Fruit fly (Drosophila melanogaster) whole organism, prepupa: Measurements from ENCODE around the gene CAH2.

Experiments used
- Blimp-1 ChIP-seq: fragments of 200-800 bp; sonication (Bioruptor generic); optimal IDR thresholded peaks from 3 replicates; lab custom pipeline; 2017; ENCODE audit warnings: missing biosample characterization, missing genetic modification characterization, mild to moderate bottlenecking, moderate library complexity, missing genetic modification reagents
- CG10631 ChIP-seq: fragments of 200-800 bp; sonication (Bioruptor generic); optimal IDR thresholded peaks from 2 replicates; lab custom pipeline; 2016; ENCODE audit warnings: missing biosample characterization, missing genetic modification characterization
- CG11294 ChIP-seq: fragments of 200-800 bp; sonication (Bioruptor generic); IDR thresholded peaks from 2 replicates; pipeline ENCODE4 v1.3.6; 2022; ENCODE audit warnings: missing biosample characterization, missing genetic modification characterization
- CG11902 ChIP-seq: fragments of 200-800 bp; sonication (Bioruptor generic); optimal IDR thresholded peaks from 3 replicates; lab custom pipeline; 2016; ENCODE audit warnings: missing biosample characterization, missing genetic modification characterization
- CG15336 ChIP-seq: fragments of 200-800 bp; sonication (Bioruptor generic); IDR thresholded peaks from 2 replicates; pipeline ENCODE4 v1.3.6; 2022; ENCODE audit warnings: missing biosample characterization, missing genetic modification characterization
- CG1621 ChIP-seq: fragments of 200-800 bp; sonication (Bioruptor generic); optimal IDR thresholded peaks from 3 replicates; lab custom pipeline; 2018; ENCODE audit warnings: missing biosample characterization, mild to moderate bottlenecking, missing genetic modification characterization
- CG31627 ChIP-seq: fragments of 200-800 bp; sonication (Bioruptor generic); optimal IDR thresholded peaks from 3 replicates; lab custom pipeline; 2016; ENCODE audit warnings: missing biosample characterization, missing genetic modification characterization
- CG32006 ChIP-seq: fragments of 200-800 bp; sonication (Bioruptor generic); optimal IDR thresholded peaks from 3 replicates; lab custom pipeline; 2017; ENCODE audit warnings: missing biosample characterization, mild to moderate bottlenecking, missing genetic modification characterization
- CG34406 ChIP-seq: fragments of 200-800 bp; sonication (Bioruptor generic); optimal IDR thresholded peaks from 3 replicates; lab custom pipeline; 2016; ENCODE audit warnings: missing biosample characterization, missing genetic modification characterization
- CG3919 ChIP-seq: fragments of 200-800 bp; sonication (Bioruptor generic); optimal IDR thresholded peaks from 3 replicates; lab custom pipeline; 2016; ENCODE audit warnings: missing biosample characterization, missing genetic modification characterization
- CG6163 ChIP-seq: fragments of 200-800 bp; sonication (Bioruptor generic); IDR thresholded peaks from 3 replicates; pipeline ENCODE4 v1.3.6; 2022; ENCODE audit warnings: missing biosample characterization, missing genetic modification characterization
- CG6792 ChIP-seq: fragments of 200-800 bp; sonication (Bioruptor generic); optimal IDR thresholded peaks from 3 replicates; lab custom pipeline; 2016; ENCODE audit warnings: missing biosample characterization, missing genetic modification characterization
- CG6808 ChIP-seq: fragments of 200-800 bp; sonication (Bioruptor generic); optimal IDR thresholded peaks from 3 replicates; lab custom pipeline; 2017; ENCODE audit warnings: missing biosample characterization, missing genetic modification characterization, mild to moderate bottlenecking, moderate library complexity, missing genetic modification reagents
- CG6854 ChIP-seq: fragments of 200-800 bp; sonication (Bioruptor generic); optimal IDR thresholded peaks from 2 replicates; lab custom pipeline; 2017; ENCODE audit warnings: missing biosample characterization, mild to moderate bottlenecking, missing genetic modification characterization
- CG8119 ChIP-seq: fragments of 200-800 bp; sonication (Bioruptor generic); IDR thresholded peaks from 3 replicates; pipeline ENCODE4 v1.3.6; 2022; ENCODE audit warnings: missing biosample characterization, missing genetic modification characterization
- CG8319 ChIP-seq: fragments of 200-800 bp; sonication (Bioruptor generic); optimal IDR thresholded peaks from 3 replicates; lab custom pipeline; 2016; ENCODE audit warnings: missing biosample characterization, missing genetic modification characterization
- Eip75B ChIP-seq: fragments of 200-800 bp; sonication (Bioruptor generic); optimal IDR thresholded peaks from 3 replicates; lab custom pipeline; 2016; ENCODE audit warnings: missing biosample characterization, missing genetic modification characterization
- Gug ChIP-seq: fragments of 200-800 bp; sonication (Bioruptor generic); IDR thresholded peaks from 2 replicates; pipeline ENCODE4 v1.3.6; 2022; ENCODE audit warnings: missing biosample characterization, missing genetic modification characterization
- Hr4 ChIP-seq: fragments of 200-800 bp; sonication (Bioruptor generic); optimal IDR thresholded peaks from 3 replicates; lab custom pipeline; 2016; ENCODE audit warnings: missing biosample characterization, missing genetic modification characterization
- Met ChIP-seq: fragments of 200-800 bp; sonication (Bioruptor generic); optimal IDR thresholded peaks from 3 replicates; lab custom pipeline; 2016; ENCODE audit warnings: missing biosample characterization, missing genetic modification characterization
- Sox102F ChIP-seq: fragments of 200-800 bp; sonication (Bioruptor generic); optimal IDR thresholded peaks from 2 replicates; lab custom pipeline; 2016; ENCODE audit warnings: missing biosample characterization, mild to moderate bottlenecking, missing genetic modification characterization
- Sox15 ChIP-seq: fragments of 200-800 bp; sonication (Bioruptor generic); optimal IDR thresholded peaks from 3 replicates; lab custom pipeline; 2016; ENCODE audit warnings: missing biosample characterization, missing genetic modification characterization
- eg ChIP-seq: fragments of 200-800 bp; sonication (Bioruptor generic); IDR thresholded peaks from 3 replicates; pipeline ENCODE4 v1.3.6; 2022; ENCODE audit warnings: missing biosample characterization, missing genetic modification characterization
- esn ChIP-seq: fragments of 200-800 bp; sonication (Bioruptor generic); optimal IDR thresholded peaks from 2 replicates; lab custom pipeline; 2016; ENCODE audit warnings: missing biosample characterization, mild to moderate bottlenecking, missing genetic modification characterization, moderate library complexity
- fd85E ChIP-seq: fragments of 200-800 bp; sonication (Bioruptor generic); optimal IDR thresholded peaks from 3 replicates; lab custom pipeline; 2016; ENCODE audit warnings: missing biosample characterization, missing genetic modification characterization
- lz ChIP-seq: fragments of 200-800 bp; sonication (Bioruptor generic); optimal IDR thresholded peaks from 3 replicates; lab custom pipeline; 2016; ENCODE audit warnings: missing biosample characterization, missing genetic modification characterization
- salr ChIP-seq, 2 experiments: fragments of 200-800 bp; sonication (Bioruptor generic); optimal IDR thresholded peaks; 3 replicates each; lab custom pipeline; 2016 to 2018; ENCODE audit warnings: missing biosample characterization in 2 of 2, missing genetic modification characterization in 2 of 2, mild to moderate bottlenecking in 1 of 2
- spab ChIP-seq: fragments of 200-800 bp; sonication (Bioruptor generic); optimal IDR thresholded peaks from 2 replicates; lab custom pipeline; 2017; ENCODE audit warnings: missing biosample characterization, mild to moderate bottlenecking, missing genetic modification characterization, missing genetic modification reagents
- ss ChIP-seq, 2 experiments: fragments of 200-800 bp; sonication (Bioruptor generic); optimal IDR thresholded peaks; 2 replicates in 1 of 2; 3 replicates in 1 of 2; lab custom pipeline; 2017 to 2018; ENCODE audit warnings: mild to moderate bottlenecking in 2 of 2, missing biosample characterization in 2 of 2, missing genetic modification characterization in 2 of 2, moderate library complexity in 1 of 2
- svp ChIP-seq: fragments of 200-800 bp; sonication (Bioruptor generic); peaks from one replicate; lab custom pipeline; 2016; ENCODE audit warnings: missing biosample characterization, missing genetic modification characterization
- topi ChIP-seq: fragments of 200-800 bp; sonication (Bioruptor generic); optimal IDR thresholded peaks from 3 replicates; lab custom pipeline; 2016; ENCODE audit warnings: missing biosample characterization, missing genetic modification characterization
- vri ChIP-seq: fragments of 200-800 bp; sonication (Bioruptor generic); optimal IDR thresholded peaks from 3 replicates; lab custom pipeline; 2016; ENCODE audit warnings: missing biosample characterization, mild to moderate bottlenecking, missing genetic modification characterization

The CAH2 gene

DNA sequence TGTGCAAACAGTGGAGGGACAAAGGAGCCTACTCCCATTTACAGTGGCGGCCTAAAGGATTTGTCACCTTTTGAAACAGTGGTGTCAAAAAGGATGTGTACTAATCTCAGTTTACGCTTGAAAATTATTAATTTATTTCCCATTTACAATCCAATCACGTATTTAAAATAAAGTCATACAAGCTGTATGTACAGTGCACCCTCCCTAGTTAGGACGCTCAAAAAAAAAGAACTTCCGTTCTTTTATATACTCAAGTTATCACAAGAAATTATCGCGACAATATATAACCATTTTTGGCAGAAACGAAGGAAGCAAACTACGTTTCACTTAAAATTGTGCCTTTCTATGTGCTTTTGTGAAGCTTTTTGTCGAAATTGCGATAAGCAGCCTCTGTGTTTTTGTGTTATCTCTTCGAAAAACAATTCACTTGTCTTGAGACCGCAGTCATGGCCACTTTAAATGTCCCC, 38.1 kb upstream of the CAH2 start (continued):
- TF ChIP-seq CG6808 (GFP tag; lab: Kevin White, UChicago) (no peak), CG11294 (0 out of 2 replicates have a peak, but pooled peaks have one; percentile 28), Sox102F (no peak), topi (GFP tag; lab: Kevin White, UChicago) (peak; percentile 79), ss (GFP tag; optimal IDR thresholded peaks at IDR 0.05; lab: Kevin White, UChicago) (peak; percentile 5 to 27), lz (GFP tag; lab: Kevin White, UChicago) (peak; percentile 84), Sox15 (GFP tag; lab: Kevin White, UChicago) (peak; percentile 55), Gug (GFP tag; lab: Robert Waterston, UW) (0 out of 2 replicates have a peak, but pooled peaks have one; percentile 20), CG6163 (GFP tag; lab: Robert Waterston, UW) (peak; percentile 62; the same call in 2 of the 3 replicates), CG6792 (peak; percentile 80), eg (GFP tag; lab: Robert Waterston, UW) (peak; percentile 62; the same call in 1 of the 3 replicates), CG34406 (peak; percentile 67), CG11902 (GFP tag; lab: Kevin White, UChicago) (peak; percentile 44), fd85E (peak; percentile 0), CG6854 (GFP tag; lab: Kevin White, UChicago) (no peak), CG8119 (peak; percentile 41; the same call in 1 of the 3 replicates), Hr4 (GFP tag; lab: Kevin White, UChicago) (peak; percentile 79), svp (no peak), salr (GFP tag; optimal IDR thresholded peaks at IDR 0.05; lab: Kevin White, UChicago) (peak; percentile 8 to 67), Blimp-1 (GFP tag; lab: Kevin White, UChicago) (no peak), Eip75B (GFP tag; lab: Kevin White, UChicago) (peak; percentile 84), CG31627 (GFP tag; lab: Kevin White, UChicago) (peak; percentile 83)

dm6 chr3L:12145709-12146694, 31.4 kb upstream of the CAH2 start, which contains the start of the genes eIF3l and Nrx-IV:
TSS of gene eIF3l (minus strand) at chr3L:12146097.
TSS of gene Nrx-IV (plus strand) at chr3L:12146519.
- peak; percentile 16 for TF ChIP-seq esn
- peak; percentile 7 for TF ChIP-seq CG6854 (GFP tag; lab: Kevin White, UChicago)
- TF ChIP-seq Sox102F: no peak
- TF ChIP-seq, all 60 proteins: peak for 2

dm6 chr3L:12146970-12147369, 30.4 kb upstream of the CAH2 start:
- TF ChIP-seq Met (GFP tag; lab: Kevin White, UChicago): no peak
- no peak for TF ChIP-seq CG6808 (GFP tag; lab: Kevin White, UChicago)
- no peak for TF ChIP-seq vri

DNA sequence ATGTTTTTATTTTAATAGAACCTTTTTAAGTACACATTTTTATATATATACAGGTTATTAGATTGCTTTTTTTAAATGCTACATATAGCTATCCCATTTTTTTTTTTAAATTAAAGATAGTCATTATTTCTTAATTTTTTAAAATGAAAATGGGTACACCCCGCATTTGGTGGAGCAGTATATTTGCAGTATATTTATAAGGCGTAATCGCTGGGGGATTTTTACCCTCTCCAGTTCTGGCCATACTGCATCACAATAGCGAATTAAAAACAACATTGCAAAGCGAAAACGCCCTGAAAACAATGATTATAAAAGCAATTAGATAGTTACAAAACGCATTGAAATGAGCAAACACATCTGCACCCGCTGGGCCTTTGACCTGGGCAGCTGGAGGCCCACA, 28.4 kb upstream of the CAH2 start, which contains the start of gene CG32099:
Gene CG32099 (plus strand): TSS at position 250 of the 400 bp plus-strand sequence.
- no peak for TF ChIP-seq CG31627 (GFP tag; lab: Kevin White, UChicago)
- no peak for TF ChIP-seq spab (GFP tag; lab: Kevin White, UChicago)
- TF ChIP-seq CG10631: no peak
- no peak for TF ChIP-seq CG8319
- no peak for TF ChIP-seq fd85E
- no peak for TF ChIP-seq CG3919 (GFP tag; lab: Kevin White, UChicago)

dm6 chr3L:12162156-12162682, 15.2 kb upstream of the CAH2 start:
- TF ChIP-seq Blimp-1 (GFP tag; lab: Kevin White, UChicago) (no peak), CG1621 (tag; lab: Kevin White, UChicago) (no peak), CG32006 (no peak), CG15336 (GFP tag; lab: Robert Waterston, UW) (no peak), CG11294 (no peak), CG6808 (GFP tag; lab: Kevin White, UChicago) (no peak), eg (GFP tag; lab: Robert Waterston, UW) (no peak)
